Worm (Caenorhabditis elegans): ENCODE data around the gene fbxa-169.

ce11 chrII:13600904-13601303 lies 47.4 kb upstream of the fbxa-169 start, which contains the start of gene csp-1:
- TF ChIP-seq nhr-11 (tag; optimal IDR thresholded peaks at IDR 0.05): no peak
- TF ChIP-seq unc-62 (GFP tag; optimal IDR thresholded peaks at IDR 0.05): no peak
- TF ChIP-seq tbx-2 (tag; optimal IDR thresholded peaks at IDR 0.05): no peak

All from whole organism, L3 larva.